Fruit fly (Drosophila melanogaster) ovary, adult (tissue): ENCODE measurements around the gene Or67d.

Experiments
- CG17801 ChIP-seq: fragments of 200-800 bp; optimal IDR thresholded peaks from 2 replicates; lab custom pipeline; 2019; ENCODE audit warnings: missing biosample characterization, mild to moderate bottlenecking, missing genetic modification characterization, moderate library complexity; ENCODE audit not compliant: partially characterized antibody

Gene Or67d

DNA sequence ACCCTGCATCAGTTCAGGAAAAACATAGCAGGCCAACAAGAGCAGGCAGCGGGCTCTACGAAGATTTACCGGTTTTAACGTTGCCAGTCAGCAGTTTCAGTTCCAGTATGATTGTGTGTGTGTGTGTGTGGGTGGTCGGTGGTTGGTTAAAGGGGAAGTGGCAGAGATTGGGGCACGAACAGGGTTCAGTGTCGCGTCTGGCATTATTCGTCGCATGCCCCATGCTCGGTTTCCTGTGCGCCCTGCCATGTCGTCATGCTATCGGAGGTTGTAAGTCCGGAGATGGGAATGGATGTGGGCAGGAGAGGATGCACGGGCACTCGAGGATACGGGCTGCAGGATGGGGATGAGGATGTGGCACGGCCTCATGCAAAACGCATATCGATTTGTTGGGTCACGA, 14.3 kb upstream of the Or67d start:
- no peak for TF ChIP-seq CG17801 (GFP tag; lab: Kevin White, UChicago)

DNA sequence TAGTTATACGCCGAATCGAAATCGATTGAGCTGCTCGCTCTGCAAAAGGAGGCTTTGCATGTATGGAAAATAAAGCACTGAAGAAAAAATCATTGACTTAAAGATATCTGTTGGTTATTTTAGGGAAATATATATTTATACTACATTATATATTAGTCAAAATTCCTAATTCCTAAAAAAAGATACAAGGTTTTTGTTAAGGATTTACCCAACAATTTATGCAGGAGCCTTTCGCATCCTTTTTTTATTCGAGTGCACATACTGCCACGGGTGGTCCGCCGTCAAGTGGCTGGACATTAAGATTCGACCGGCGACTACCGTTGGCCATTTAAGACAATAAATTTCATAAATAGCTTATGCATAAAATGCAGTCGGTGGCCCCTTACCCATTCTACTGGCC, 11.8 kb upstream of the Or67d start:
- TF ChIP-seq CG17801 (GFP tag; lab: Kevin White, UChicago), result no peak

DNA sequence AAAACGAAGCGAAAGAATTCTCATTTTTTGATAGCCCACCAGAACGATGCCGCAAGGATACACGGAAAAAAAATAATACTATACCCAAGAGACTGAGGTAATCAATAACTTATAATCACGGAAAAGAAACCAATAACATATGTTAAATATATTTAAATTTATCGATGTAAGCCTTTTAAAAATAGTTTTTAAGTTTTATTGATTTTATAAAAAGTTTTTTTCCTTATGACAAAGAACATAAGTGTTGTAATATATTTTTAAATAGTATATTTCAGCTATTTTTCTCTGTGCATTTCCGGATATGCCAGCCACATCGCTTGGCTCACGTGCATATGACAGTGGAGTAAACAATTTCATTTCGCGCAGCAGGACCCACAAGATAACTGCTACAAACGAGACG, 10.2 kb upstream of the Or67d start:
- no peak for TF ChIP-seq CG17801 (GFP tag; lab: Kevin White, UChicago)

DNA sequence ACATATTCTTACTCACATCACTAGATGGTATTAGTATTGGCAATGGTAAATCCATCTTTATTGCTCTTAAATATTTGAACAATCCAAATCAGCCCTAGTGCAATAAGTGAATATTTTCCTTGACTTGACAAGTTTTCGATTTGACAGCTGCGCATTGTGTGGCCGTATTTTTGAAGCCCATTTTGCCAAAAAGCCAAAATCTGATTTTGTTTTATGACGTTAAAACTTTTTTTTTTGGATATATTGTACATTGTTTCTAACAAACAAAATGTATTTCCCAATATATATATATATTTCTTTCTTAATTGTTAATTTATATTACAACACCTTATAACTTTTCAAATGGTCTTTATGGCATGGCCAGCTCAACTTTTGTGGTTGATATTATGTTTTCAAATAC, 6.0 kb upstream of the Or67d start, which contains the start of gene can:
Gene can (minus strand): TSS at position 101 of the 400 bp plus-strand sequence.
- no peak for TF ChIP-seq CG17801 (GFP tag; lab: Kevin White, UChicago)

DNA sequence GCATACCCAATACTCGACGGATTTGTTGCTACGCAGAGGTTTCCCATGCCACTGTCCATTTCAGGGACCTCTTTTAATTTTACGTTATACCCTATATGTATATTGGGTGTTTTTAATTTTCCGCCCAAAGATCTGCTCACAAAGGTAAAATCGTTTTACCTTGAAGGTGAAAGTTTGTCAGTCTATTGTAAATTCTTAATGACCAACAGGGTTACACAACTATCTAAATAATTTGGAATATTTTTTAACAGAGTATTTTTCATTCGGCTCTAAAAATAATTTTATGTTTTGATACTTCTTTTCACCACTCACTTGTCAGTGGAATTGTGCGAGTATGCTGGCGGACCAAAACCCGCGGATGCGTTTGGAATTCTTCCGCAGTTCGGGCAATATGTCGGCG, 5.4 kb upstream of the Or67d start:
- no peak for TF ChIP-seq CG17801 (GFP tag; lab: Kevin White, UChicago)

DNA sequence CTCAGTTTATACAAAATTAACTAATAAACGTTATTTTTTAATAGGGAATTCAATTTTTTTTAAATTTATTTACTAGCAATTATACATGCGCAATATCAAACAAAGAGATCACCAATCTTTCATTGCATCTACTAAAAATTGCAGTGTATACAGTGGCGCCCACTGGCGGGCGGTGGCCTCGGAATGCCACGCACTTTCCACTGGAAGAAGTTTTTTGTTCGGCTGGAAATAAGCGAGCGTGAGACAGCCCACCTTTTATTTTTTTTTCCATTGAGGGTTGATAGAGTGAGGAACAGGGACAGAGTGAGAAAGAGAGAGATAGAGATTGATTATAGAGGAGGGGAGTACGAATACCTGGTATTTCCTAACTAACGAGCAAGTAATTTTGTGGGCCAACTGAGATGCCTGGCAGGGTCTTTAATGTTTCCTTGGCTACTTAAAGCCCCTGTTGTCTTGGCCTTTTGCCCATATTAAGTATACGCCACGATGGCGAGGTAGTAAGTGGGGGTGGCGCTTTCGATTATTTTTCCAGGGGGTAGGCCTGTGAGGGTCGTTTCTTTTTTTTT, 1.3 kb upstream of the Or67d start:
- TF ChIP-seq CG17801 (GFP tag; lab: Kevin White, UChicago), result no peak

DNA sequence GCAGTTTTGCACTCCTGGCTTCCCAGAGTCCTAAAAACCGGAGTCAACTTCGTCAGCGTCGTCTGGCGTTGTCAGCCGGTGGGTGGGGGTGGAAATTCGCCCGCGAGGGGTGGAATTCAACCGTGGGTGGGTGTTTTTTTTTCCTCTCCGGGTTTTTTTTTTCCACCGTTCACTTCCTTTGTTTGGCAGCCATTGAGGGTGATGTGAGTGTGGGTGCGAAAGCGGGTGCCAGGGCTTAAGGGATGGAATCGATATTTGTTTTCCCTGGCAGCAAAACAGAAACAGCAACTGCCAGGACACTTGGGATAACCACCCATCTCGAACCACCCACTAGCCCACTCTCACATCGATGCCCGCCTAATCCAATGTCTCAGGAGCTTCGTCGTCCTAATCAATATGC, 6.5 kb downstream of the Or67d start:
- TF ChIP-seq CG17801 (GFP tag; lab: Kevin White, UChicago), result no peak

DNA sequence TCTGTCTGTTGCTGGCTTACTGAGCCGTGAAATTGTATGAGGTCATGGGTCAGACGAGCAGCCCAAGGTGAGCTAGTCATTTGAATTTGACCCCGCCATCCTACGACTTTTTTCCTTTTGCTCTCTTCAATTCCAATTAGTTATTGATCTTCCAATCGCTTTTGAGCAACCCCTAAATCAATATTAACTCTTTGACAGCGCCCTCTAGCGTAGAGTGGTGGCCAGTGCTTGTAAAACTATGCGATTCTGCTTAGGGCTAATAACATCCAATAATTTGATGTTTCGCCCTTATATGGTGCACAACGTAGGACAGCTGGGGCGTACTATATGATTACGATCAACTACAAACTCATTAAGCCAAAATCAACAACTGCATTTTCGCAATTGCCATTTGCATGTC, 8.8 kb downstream of the Or67d start:
- TF ChIP-seq CG17801 (GFP tag; lab: Kevin White, UChicago), result no peak

DNA sequence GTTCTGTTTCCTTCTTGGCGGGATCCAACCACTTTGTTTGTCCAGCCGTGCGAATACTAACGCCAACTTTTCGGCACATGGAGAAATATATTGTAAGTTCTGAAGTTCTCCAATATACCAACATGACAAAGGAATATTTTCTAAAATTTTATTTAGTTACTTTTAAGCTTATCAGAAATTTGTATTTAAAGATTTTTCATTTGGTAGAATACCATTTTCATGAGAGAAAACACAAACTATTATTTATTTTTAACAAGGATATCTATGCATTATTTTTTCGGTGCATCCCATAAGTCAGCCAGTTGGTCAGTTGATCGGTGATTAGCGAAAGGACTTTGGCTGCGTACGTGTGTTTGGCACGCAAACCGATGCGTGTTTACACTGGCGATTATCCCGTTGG, 10.9 kb downstream of the Or67d start:
- TF ChIP-seq CG17801 (GFP tag; lab: Kevin White, UChicago), result no peak

DNA sequence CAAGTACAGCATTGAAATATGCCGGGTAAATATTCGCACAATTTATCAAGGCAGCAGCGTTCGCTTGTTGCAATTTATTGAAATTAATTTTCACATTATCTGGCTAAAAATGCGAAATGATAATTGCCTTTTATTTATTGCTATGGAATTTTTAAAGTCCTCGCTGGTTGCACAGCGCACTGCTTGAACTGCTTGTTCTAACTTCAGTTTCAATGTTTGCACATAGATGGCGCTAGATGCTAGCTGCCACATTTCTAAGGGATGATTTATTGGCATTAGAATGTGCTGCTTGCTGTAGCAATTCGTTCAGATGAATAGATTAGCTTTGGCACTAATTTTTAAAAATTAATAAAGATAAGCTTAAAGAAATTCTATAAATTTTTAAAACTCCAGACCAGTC, 11.9 kb downstream of the Or67d start:
- no peak for TF ChIP-seq CG17801 (GFP tag; lab: Kevin White, UChicago)

DNA sequence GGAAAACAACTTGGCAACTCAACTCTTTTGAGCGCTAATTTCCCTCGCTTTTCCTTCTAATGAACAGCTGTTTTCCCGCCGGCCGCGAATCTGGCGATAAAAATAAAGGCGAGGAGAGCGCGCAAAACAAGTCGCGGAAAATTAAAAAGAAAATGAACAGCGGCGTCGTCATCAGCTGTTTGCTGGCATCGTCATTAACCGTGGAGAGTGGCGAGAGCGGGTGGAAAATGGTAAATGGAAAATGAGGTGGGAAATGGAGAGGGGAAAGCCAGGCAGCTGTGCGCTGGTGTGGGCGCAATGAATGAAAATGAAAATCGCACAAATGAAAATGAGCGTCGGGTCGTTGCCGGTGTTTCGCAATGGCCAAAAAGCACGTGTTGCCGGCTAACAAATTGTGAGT, 15.2 kb downstream of the Or67d start:
- TF ChIP-seq CG17801 (GFP tag; lab: Kevin White, UChicago), result no peak

DNA sequence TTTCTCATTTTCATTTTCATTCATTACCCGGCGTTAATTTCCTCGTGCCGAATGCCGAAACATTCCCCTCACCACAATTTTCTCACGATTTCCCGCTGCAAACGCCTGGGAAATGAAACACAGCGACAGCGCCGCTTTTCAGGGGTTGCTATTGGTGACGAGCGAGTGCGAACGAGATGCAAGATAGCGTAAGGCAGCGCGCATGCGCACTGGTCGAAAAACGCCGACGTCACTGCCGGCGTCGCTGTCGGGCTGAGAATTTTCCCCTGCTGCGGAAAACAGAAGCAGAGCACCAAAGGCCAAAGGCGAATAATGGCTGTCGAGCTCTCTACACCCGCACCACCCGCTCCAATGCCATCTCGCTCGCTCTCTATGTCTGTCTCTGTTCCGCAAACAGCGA, 16.4 kb downstream of the Or67d start:
- TF ChIP-seq CG17801 (GFP tag; lab: Kevin White, UChicago), result no peak

DNA sequence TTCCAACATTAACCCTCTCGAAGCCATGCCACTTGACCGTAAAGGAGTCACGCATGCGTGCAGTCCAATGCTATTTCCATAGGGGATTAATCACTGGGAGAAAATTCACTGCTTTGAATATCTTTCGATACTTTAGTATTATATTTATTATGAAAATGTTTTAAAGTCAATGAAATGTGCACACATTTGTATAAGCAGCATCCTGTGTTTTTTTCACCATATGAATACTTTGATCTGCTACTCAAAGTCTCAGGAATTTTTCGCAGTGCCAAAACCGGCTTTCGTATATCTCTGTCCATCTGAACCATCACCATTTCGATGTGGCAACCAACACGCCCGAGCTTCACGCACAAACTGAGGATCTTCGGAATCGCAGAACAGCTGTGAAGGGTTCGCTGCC, 23.2 kb downstream of the Or67d start:
- no peak for TF ChIP-seq CG17801 (GFP tag; lab: Kevin White, UChicago)

DNA sequence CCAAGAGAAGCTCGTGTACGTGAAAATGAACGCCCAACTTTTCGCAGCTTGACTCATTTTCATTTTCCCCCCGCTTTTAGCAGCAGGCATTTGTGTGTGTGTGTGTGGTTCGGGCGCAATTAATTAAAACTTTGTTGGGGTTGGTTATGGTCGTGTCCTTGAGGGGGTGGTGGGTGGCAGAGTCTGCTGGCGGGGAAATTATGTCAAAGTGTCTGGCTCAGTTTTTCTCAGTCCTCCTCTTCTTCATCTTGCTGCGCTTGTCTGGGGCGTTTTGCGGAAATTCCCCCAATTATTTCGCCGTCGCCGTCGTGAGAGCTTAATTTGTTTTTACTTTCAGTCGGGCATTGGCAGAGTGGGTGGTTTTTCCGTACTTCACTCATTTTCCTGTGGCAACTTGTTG, 26.2 kb downstream of the Or67d start:
- TF ChIP-seq CG17801 (GFP tag; lab: Kevin White, UChicago), result no peak

DNA sequence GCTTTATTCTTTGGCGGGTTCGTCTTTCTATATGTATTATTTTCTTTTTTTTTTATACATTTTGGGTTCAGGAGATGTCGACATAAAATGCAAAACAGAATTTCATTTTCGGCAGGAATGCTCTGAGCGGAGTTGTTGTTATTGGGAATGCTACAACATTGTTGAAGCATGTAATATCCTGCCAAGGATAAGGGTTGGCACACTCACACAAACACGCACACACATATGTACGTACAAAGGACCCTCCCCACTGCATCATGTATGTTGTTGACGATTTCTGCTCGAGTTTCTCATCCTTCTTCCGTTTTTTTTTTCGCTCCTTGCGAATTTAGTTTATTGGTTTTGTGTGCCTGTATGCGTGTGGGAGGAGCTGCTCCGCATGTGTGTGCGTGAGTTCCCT, 28.7 kb downstream of the Or67d start:
- no peak for TF ChIP-seq CG17801 (GFP tag; lab: Kevin White, UChicago)

DNA sequence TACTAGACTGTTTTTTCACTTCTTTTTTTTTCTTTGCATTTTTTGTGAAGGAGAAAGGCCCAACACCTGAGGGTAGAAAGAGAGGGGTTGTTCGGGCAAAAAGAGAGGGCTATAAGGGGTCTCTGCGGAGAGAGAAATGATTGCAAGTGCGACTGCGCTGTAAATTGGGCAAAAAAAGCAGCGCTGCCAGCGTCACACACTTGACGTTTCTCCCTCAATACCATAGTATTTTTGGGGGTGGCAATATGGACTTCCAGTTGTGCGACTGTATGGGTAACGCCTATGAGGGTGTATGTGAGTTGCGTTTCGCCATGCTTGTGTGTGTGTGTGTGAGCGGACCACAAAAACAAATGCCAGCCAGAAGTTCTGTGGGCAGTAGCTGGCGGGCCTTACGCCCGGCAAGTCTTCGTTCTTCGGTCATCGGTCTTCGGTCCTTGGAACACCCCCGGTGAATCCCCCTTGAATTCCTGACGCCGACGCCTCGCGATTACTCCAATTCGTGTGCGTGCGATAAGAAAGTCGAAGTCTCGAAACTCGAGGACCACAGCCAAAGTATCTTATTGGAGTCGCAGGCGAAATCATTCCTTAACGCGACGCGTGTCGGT, 33.4 kb downstream of the Or67d start:
- TF ChIP-seq CG17801 (GFP tag; lab: Kevin White, UChicago), result no peak
